Worm (Caenorhabditis elegans) whole organism, early embryonic: ENCODE measurements around the gene hrpl-1.

Source experiments
- ama-1 ChIP-seq: fragments of 150-350 bp; optimal IDR thresholded peaks from 2 replicates; lab custom pipeline; 2014
- hnd-1 ChIP-seq: sonication (generic microtip); optimal IDR thresholded peaks from 2 replicates; lab custom pipeline; 2016; ENCODE audit warnings: missing genetic modification characterization, missing compliant biosample characterization

DNA sequence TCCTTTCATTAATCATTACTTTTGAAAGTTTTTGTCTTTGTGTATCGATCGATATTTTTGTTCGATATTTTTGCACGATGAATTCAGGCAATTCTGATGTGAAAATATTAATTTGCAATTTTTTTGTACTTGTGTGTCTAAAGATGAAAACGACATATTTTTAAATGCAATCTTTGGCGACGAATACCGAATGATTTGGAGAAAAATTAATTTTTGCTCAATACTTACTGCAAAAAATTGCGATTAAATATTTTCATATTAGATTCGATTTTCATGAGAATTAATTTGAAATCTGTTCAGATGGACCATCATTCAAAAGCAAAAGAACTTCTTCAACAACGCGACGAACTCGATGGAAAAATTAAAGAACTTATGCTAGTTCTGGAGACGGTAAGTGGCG, 3.3 kb downstream of the hrpl-1 start, which contains the start of gene psmd-9:
- no peak for TF ChIP-seq hnd-1 (tag; lab: Kevin White, UChicago)
- no peak for TF ChIP-seq ama-1 (lab: Kevin White, UChicago)
